Fruit fly (Drosophila melanogaster) whole organism, embryonic: Measurements from ENCODE around the gene CG7332.

ENCODE experiments used
- Awh ChIP-seq: fragments of 200-800 bp; sonication (Bioruptor generic); IDR thresholded peaks from 2 replicates; pipeline ENCODE4, ENCODE4 v1.3.6; 2022; ENCODE audit warnings: missing biosample characterization, missing genetic modification characterization
- CG1024 ChIP-seq: fragments of 200-800 bp; sonication (Bioruptor generic); IDR thresholded peaks from 2 replicates; pipeline ENCODE4 v1.3.6; 2022; ENCODE audit warnings: missing biosample characterization, missing genetic modification characterization
- CG10959 ChIP-seq: fragments of 200-800 bp; sonication (Bioruptor generic); IDR thresholded peaks from 2 replicates; pipeline ENCODE4 v1.3.6; 2022; ENCODE audit warnings: missing biosample characterization, missing genetic modification characterization
- CG11085 ChIP-seq: fragments of 200-800 bp; sonication (Bioruptor generic); IDR thresholded peaks from 2 replicates; pipeline ENCODE4 v1.3.6; 2022; ENCODE audit warnings: missing biosample characterization, missing genetic modification characterization
- CG11560 ChIP-seq: fragments of 200-800 bp; sonication (Bioruptor generic); IDR thresholded peaks from 3 replicates; pipeline ENCODE4 v1.3.6; 2022; ENCODE audit warnings: missing biosample characterization, missing genetic modification characterization
- CG13424 ChIP-seq: fragments of 200-800 bp; sonication (Bioruptor generic); optimal IDR thresholded peaks from 2 replicates; lab custom pipeline; 2019; ENCODE audit warnings: missing biosample characterization, mild to moderate bottlenecking, missing genetic modification characterization, moderate library complexity
- CG13894 ChIP-seq: fragments of 200-800 bp; sonication (Bioruptor generic); optimal IDR thresholded peaks from 3 replicates; lab custom pipeline; 2018; ENCODE audit warnings: missing biosample characterization, mild to moderate bottlenecking, missing genetic modification characterization, moderate library complexity
- CG14667 ChIP-seq: fragments of 200-800 bp; sonication (Bioruptor generic); IDR thresholded peaks from 2 replicates; pipeline ENCODE4 v1.3.6; 2022; ENCODE audit warnings: missing biosample characterization, missing genetic modification characterization
- CG14710 ChIP-seq: fragments of 200-800 bp; sonication (Bioruptor generic); optimal IDR thresholded peaks from 3 replicates; lab custom pipeline; 2019; ENCODE audit warnings: missing biosample characterization, mild to moderate bottlenecking, missing genetic modification characterization, moderate library complexity
- CG15269 ChIP-seq: fragments of 200-800 bp; sonication (Bioruptor generic); optimal IDR thresholded peaks from 2 replicates; lab custom pipeline; 2018; ENCODE audit warnings: missing biosample characterization, mild to moderate bottlenecking, missing genetic modification characterization, moderate library complexity
- CG18599 ChIP-seq: fragments of 200-800 bp; sonication (Bioruptor generic); optimal IDR thresholded peaks from 3 replicates; lab custom pipeline; 2017; ENCODE audit warnings: missing biosample characterization, missing genetic modification characterization, mild to moderate bottlenecking, moderate library complexity, missing genetic modification reagents
- CG2199 ChIP-seq: fragments of 200-800 bp; sonication (Bioruptor generic); IDR thresholded peaks from 3 replicates; pipeline ENCODE4 v1.3.6; 2022; ENCODE audit warnings: missing biosample characterization, missing genetic modification characterization
- CG31441 ChIP-seq: fragments of 200-800 bp; sonication (Bioruptor generic); IDR thresholded peaks from 2 replicates; pipeline ENCODE4 v1.3.6; 2022; ENCODE audit warnings: missing biosample characterization, missing genetic modification characterization
- CG3847 ChIP-seq: fragments of 200-800 bp; sonication (Bioruptor generic); IDR thresholded peaks from 2 replicates; pipeline ENCODE4 v1.3.6; 2022; ENCODE audit warnings: missing biosample characterization, missing genetic modification characterization
- CG5953 ChIP-seq: fragments of 200-800 bp; sonication (Bioruptor generic); IDR thresholded peaks from 2 replicates; pipeline ENCODE4 v1.3.6; 2022; ENCODE audit warnings: missing biosample characterization, missing genetic modification characterization
- CG6765 ChIP-seq: fragments of 200-800 bp; sonication (Bioruptor generic); optimal IDR thresholded peaks from 3 replicates; lab custom pipeline; 2017; ENCODE audit warnings: missing biosample characterization, mild to moderate bottlenecking, missing genetic modification characterization
- CG7271 ChIP-seq: fragments of 200-800 bp; sonication (Bioruptor generic); optimal IDR thresholded peaks from 2 replicates; lab custom pipeline; 2018; ENCODE audit warnings: missing biosample characterization, mild to moderate bottlenecking, missing genetic modification characterization, moderate library complexity
- CG7357 ChIP-seq: fragments of 200-800 bp; sonication (Bioruptor generic); IDR thresholded peaks from 3 replicates; pipeline ENCODE4 v1.3.6; 2022; ENCODE audit warnings: missing biosample characterization, missing genetic modification characterization
- CG7372 ChIP-seq: fragments of 200-800 bp; sonication (Bioruptor generic); IDR thresholded peaks from 2 replicates; pipeline ENCODE4 v1.3.6; 2022; ENCODE audit warnings: missing biosample characterization, missing genetic modification characterization
- CG8290 ChIP-seq, 3 experiments: fragments of 200-800 bp; sonication (Bioruptor generic); optimal IDR thresholded peaks; 2 replicates each; lab custom pipeline; 2016 to 2019; ENCODE audit warnings: missing biosample characterization in 3 of 3, missing genetic modification characterization in 3 of 3, mild to moderate bottlenecking in 2 of 3, moderate library complexity in 1 of 3
- Drgx ChIP-seq: fragments of 200-800 bp; sonication (Bioruptor generic); IDR thresholded peaks from 2 replicates; pipeline ENCODE4 v1.3.6; 2022; ENCODE audit warnings: missing biosample characterization, missing genetic modification characterization
- Hr3 ChIP-seq: fragments of 200-800 bp; sonication (Bioruptor generic); optimal IDR thresholded peaks from 3 replicates; lab custom pipeline; 2016; ENCODE audit warnings: missing biosample characterization, missing genetic modification characterization
- NK7.1 ChIP-seq: fragments of 200-800 bp; sonication (Bioruptor generic); optimal IDR thresholded peaks from 3 replicates; lab custom pipeline; 2016; ENCODE audit warnings: missing biosample characterization, missing genetic modification characterization
- Optix ChIP-seq: fragments of 200-800 bp; sonication (Bioruptor generic); IDR thresholded peaks from 3 replicates; pipeline ENCODE4 v1.3.6; 2022; ENCODE audit warnings: missing biosample characterization, missing genetic modification characterization
- Rx ChIP-seq: fragments of 200-800 bp; sonication (Bioruptor generic); IDR thresholded peaks from 2 replicates; pipeline ENCODE4 v1.3.6; 2022; ENCODE audit warnings: missing biosample characterization, missing genetic modification characterization
- Spps ChIP-seq: fragments of 200-800 bp; sonication (Bioruptor generic); optimal IDR thresholded peaks from 2 replicates; lab custom pipeline; 2018; ENCODE audit warnings: missing biosample characterization, mild to moderate bottlenecking, missing genetic modification characterization
- TFAM ChIP-seq: fragments of 200-800 bp; sonication (Bioruptor generic); optimal IDR thresholded peaks from 2 replicates; lab custom pipeline; 2017; ENCODE audit warnings: missing biosample characterization, missing genetic modification characterization, inconsistent platforms
- Trl ChIP-seq, 3 experiments: fragments of >200 bp in 2 of 3; fragments of 200-800 bp in 1 of 3; sonication (Bioruptor generic) in 1 of 3; optimal IDR thresholded peaks; 2 replicates in 1 of 3; 3 replicates in 2 of 3; lab custom pipeline; 2016 to 2017; ENCODE audit warnings: missing biosample characterization in 1 of 3, missing genetic modification characterization in 1 of 3
- btn ChIP-seq: fragments of 200-800 bp; sonication (Bioruptor generic); optimal IDR thresholded peaks from 2 replicates; lab custom pipeline; 2016; ENCODE audit warnings: missing biosample characterization, missing genetic modification characterization
- caup ChIP-seq: fragments of 200-800 bp; sonication (Bioruptor generic); optimal IDR thresholded peaks from 3 replicates; lab custom pipeline; 2017; ENCODE audit warnings: missing biosample characterization, mild to moderate bottlenecking, missing genetic modification characterization, moderate library complexity; ENCODE audit not compliant: severe bottlenecking
- chinmo ChIP-seq: fragments of 200-800 bp; sonication (Bioruptor generic); IDR thresholded peaks from 4 replicates; pipeline ENCODE4 v1.3.6; 2022; ENCODE audit warnings: missing biosample characterization, missing genetic modification characterization; ENCODE audit not compliant: partially characterized antibody
- dati ChIP-seq: fragments of 200-800 bp; sonication (Bioruptor generic); IDR thresholded peaks from 2 replicates; pipeline ENCODE4 v1.3.6; 2022; ENCODE audit warnings: missing biosample characterization, missing genetic modification characterization
- dmrt11E ChIP-seq: fragments of 200-800 bp; sonication (Bioruptor generic); optimal IDR thresholded peaks from 3 replicates; lab custom pipeline; 2018; ENCODE audit warnings: missing biosample characterization, mild to moderate bottlenecking, missing genetic modification characterization, moderate library complexity
- fu2 ChIP-seq: fragments of 200-800 bp; sonication (Bioruptor generic); optimal IDR thresholded peaks from 2 replicates; lab custom pipeline; 2016; ENCODE audit warnings: missing biosample characterization, missing genetic modification characterization
- ind ChIP-seq: fragments of 200-800 bp; sonication (Bioruptor generic); optimal IDR thresholded peaks from 3 replicates; lab custom pipeline; 2016; ENCODE audit warnings: missing biosample characterization, missing genetic modification characterization
- jing ChIP-seq: fragments of 200-800 bp; sonication (Bioruptor generic); optimal IDR thresholded peaks from 2 replicates; lab custom pipeline; 2018; ENCODE audit warnings: missing biosample characterization, mild to moderate bottlenecking, missing genetic modification characterization
- jumu ChIP-seq: fragments of 200-800 bp; sonication (Bioruptor generic); optimal IDR thresholded peaks from 3 replicates; lab custom pipeline; 2016; ENCODE audit warnings: missing biosample characterization, missing genetic modification characterization
- lov ChIP-seq, 2 experiments: fragments of 200-800 bp in 1 of 2; fragments of >200 bp in 1 of 2; sonication (Bioruptor generic) in 1 of 2; IDR thresholded peaks in 1 of 2; optimal IDR thresholded peaks in 1 of 2; 2 replicates in 1 of 2; 3 replicates in 1 of 2; pipeline versions ENCODE4 v1.3.6 to Lab custom; 2017 to 2022; ENCODE audit warnings: missing biosample characterization in 1 of 2, missing genetic modification characterization in 1 of 2
- nmo ChIP-seq: fragments of 200-800 bp; sonication (Bioruptor generic); optimal IDR thresholded peaks from 2 replicates; lab custom pipeline; 2018; ENCODE audit warnings: missing biosample characterization, mild to moderate bottlenecking, missing genetic modification characterization, moderate library complexity
- org-1 ChIP-seq: fragments of 200-800 bp; sonication (Bioruptor generic); optimal IDR thresholded peaks from 2 replicates; lab custom pipeline; 2017; ENCODE audit warnings: missing biosample characterization, missing genetic modification characterization
- salm ChIP-seq: fragments of 200-800 bp; sonication (Bioruptor generic); optimal IDR thresholded peaks from 2 replicates; lab custom pipeline; 2018; ENCODE audit warnings: missing biosample characterization, mild to moderate bottlenecking, missing genetic modification characterization
- sc ChIP-seq, 3 experiments: fragments of >200 bp in 2 of 3; fragments of 200-800 bp in 1 of 3; sonication (Bioruptor generic) in 1 of 3; optimal IDR thresholded peaks; 2 replicates in 2 of 3; 3 replicates in 1 of 3; lab custom pipeline; 2017; ENCODE audit warnings: mild to moderate bottlenecking in 1 of 3, missing biosample characterization in 1 of 3, missing genetic modification characterization in 1 of 3, missing genetic modification reagents in 1 of 3
- sim ChIP-seq: fragments of 200-800 bp; sonication (Bioruptor generic); IDR thresholded peaks from 2 replicates; pipeline ENCODE4 v1.3.6; 2022; ENCODE audit warnings: missing biosample characterization, missing genetic modification characterization
- slp2 ChIP-seq: fragments of 200-800 bp; sonication (Bioruptor generic); optimal IDR thresholded peaks from 2 replicates; lab custom pipeline; 2016; ENCODE audit warnings: missing biosample characterization, missing genetic modification characterization
- tgo ChIP-seq: fragments of 200-800 bp; sonication (Bioruptor generic); IDR thresholded peaks from 3 replicates; pipeline ENCODE4 v1.3.6; 2022; ENCODE audit warnings: missing biosample characterization, missing genetic modification characterization
- ttk ChIP-seq: fragments of 200-800 bp; sonication (Bioruptor generic); IDR thresholded peaks from 2 replicates; pipeline ENCODE4 v2.1.2; 2022; ENCODE audit warnings: missing biosample characterization, missing genetic modification characterization
- twi ChIP-seq: fragments of 200-800 bp; optimal IDR thresholded peaks from 2 replicates; lab custom pipeline; 2019; ENCODE audit warnings: missing biosample characterization, mild to moderate bottlenecking, missing genetic modification characterization, moderate library complexity
- zen ChIP-seq: fragments of 200-800 bp; sonication (Bioruptor generic); optimal IDR thresholded peaks from 3 replicates; lab custom pipeline; 2018; ENCODE audit warnings: missing biosample characterization, mild to moderate bottlenecking, missing genetic modification characterization, moderate library complexity
- zfh1 ChIP-seq: fragments of 200-800 bp; sonication (Bioruptor generic); IDR thresholded peaks from 3 replicates; pipeline ENCODE4 v1.3.6; 2022; ENCODE audit warnings: missing biosample characterization, missing genetic modification characterization

The CG7332 gene

dm6 chrX:18923531-18923930 is 39.2 kb downstream of the CG7332 start (continued):
- TF ChIP-seq CG3847 (GFP tag; lab: Robert Waterston, UW) (peak; percentile 27; the same call in 1 of the 2 replicates), Trl (optimal IDR thresholded peaks at IDR 0.05; lab: Kevin White, UChicago) (no peak), Trl (GFP tag; optimal IDR thresholded peaks at IDR 0.05; lab: Kevin White, UChicago) (no peak), CG7357 (GFP tag; lab: Robert Waterston, UW) (peak; percentile 49; the same call in 1 of the 3 replicates), Optix (peak; percentile 49; the same call in 2 of the 3 replicates), caup (GFP tag; lab: Kevin White, UChicago) (no peak), sc (optimal IDR thresholded peaks at IDR 0.05; lab: Kevin White, UChicago) (no peak), sc (GFP tag; optimal IDR thresholded peaks at IDR 0.05; lab: Kevin White, UChicago) (peak; percentile 40), tgo (GFP tag; lab: Robert Waterston, UW) (peak; percentile 57; the same call in 2 of the 3 replicates), chinmo (no peak), CG1024 (GFP tag; lab: Robert Waterston, UW) (peak; percentile 65), CG18599 (peak; percentile 10), sim (GFP tag; lab: Robert Waterston, UW) (no peak), CG15269 (peak; percentile 33), CG13894 (tag; lab: Kevin White, UChicago) (no peak), CG11085 (GFP tag; lab: Robert Waterston, UW) (no peak), Awh (GFP tag; lab: Robert Waterston, UW) (peak; percentile 69), TFAM (GFP tag; lab: Kevin White, UChicago) (no peak), Spps (tag; lab: Kevin White, UChicago) (no peak), CG5953 (peak; percentile 42; the same call in 1 of the 2 replicates), CG2199 (peak; percentile 63; the same call in 1 of the 3 replicates), jumu (GFP tag; lab: Kevin White, UChicago) (peak; percentile 39), org-1 (GFP tag; lab: Kevin White, UChicago) (peak; percentile 17), CG8290 (GFP tag; optimal IDR thresholded peaks at IDR 0.05; lab: Kevin White, UChicago) (no peak), CG8290 (tag; optimal IDR thresholded peaks at IDR 0.05; lab: Kevin White, UChicago) (peak in 1 of 2 experiments; percentile 43), CG6765 (GFP tag; lab: Kevin White, UChicago) (no peak), zfh1 (GFP tag; lab: Robert Waterston, UW) (peak; percentile 83), salm (no peak), lov (optimal IDR thresholded peaks at IDR 0.05; lab: Kevin White, UChicago) (no peak), lov (GFP tag; IDR thresholded peaks at IDR 0.05; lab: Robert Waterston, UW) (no peak; the same call in 2 of the 3 replicates), CG31441 (GFP tag; lab: Robert Waterston, UW) (peak; percentile 58; the same call in 1 of the 2 replicates), fu2 (GFP tag; lab: Kevin White, UChicago) (no peak), CG14667 (GFP tag; lab: Robert Waterston, UW) (peak; percentile 29; the same call in 1 of the 2 replicates), zen (peak; percentile 54), CG7271 (no peak), jing (GFP tag; lab: Kevin White, UChicago) (no peak), CG14710 (tag; lab: Kevin White, UChicago) (peak; percentile 58), Hr3 (peak; percentile 40), NK7.1 (GFP tag; lab: Kevin White, UChicago) (no peak), CG7372 (0 out of 2 replicates have a peak, but pooled peaks have one; percentile 10), Drgx (peak; percentile 61), CG10959 (GFP tag; lab: Robert Waterston, UW) (peak; percentile 65), CG13424 (peak; percentile 46), slp2 (no peak), ind (peak; percentile 53), dati (GFP tag; lab: Robert Waterston, UW) (0 out of 2 replicates have a peak, but pooled peaks have one; percentile 5), Rx (GFP tag; lab: Robert Waterston, UW) (peak; percentile 59; the same call in 1 of the 2 replicates), twi (tag; lab: Kevin White, UChicago) (peak; percentile 20), CG11560 (tag; lab: Robert Waterston, UW) (no peak), dmrt11E (peak; percentile 68), ttk (peak; percentile 65), nmo (GFP tag; lab: Kevin White, UChicago) (peak; percentile 62), btn (peak; percentile 39)
